Fruit fly (Drosophila melanogaster) whole organism, prepupa: ENCODE data around the gene retinin.

ENCODE experiments used
- Blimp-1 ChIP-seq: fragments of 200-800 bp; sonication (Bioruptor generic); optimal IDR thresholded peaks from 3 replicates; lab custom pipeline; 2017; ENCODE audit warnings: missing biosample characterization, missing genetic modification characterization, mild to moderate bottlenecking, moderate library complexity, missing genetic modification reagents
- CG10631 ChIP-seq: fragments of 200-800 bp; sonication (Bioruptor generic); optimal IDR thresholded peaks from 2 replicates; lab custom pipeline; 2016; ENCODE audit warnings: missing biosample characterization, missing genetic modification characterization
- CG10669 ChIP-seq: fragments of 200-800 bp; sonication (Bioruptor generic); optimal IDR thresholded peaks from 3 replicates; lab custom pipeline; 2018; ENCODE audit warnings: missing biosample characterization, mild to moderate bottlenecking, missing genetic modification characterization, moderate library complexity
- CG11294 ChIP-seq: fragments of 200-800 bp; sonication (Bioruptor generic); IDR thresholded peaks from 2 replicates; pipeline ENCODE4 v1.3.6; 2022; ENCODE audit warnings: missing biosample characterization, missing genetic modification characterization
- CG15336 ChIP-seq: fragments of 200-800 bp; sonication (Bioruptor generic); IDR thresholded peaks from 2 replicates; pipeline ENCODE4 v1.3.6; 2022; ENCODE audit warnings: missing biosample characterization, missing genetic modification characterization
- CG1621 ChIP-seq: fragments of 200-800 bp; sonication (Bioruptor generic); optimal IDR thresholded peaks from 3 replicates; lab custom pipeline; 2018; ENCODE audit warnings: missing biosample characterization, mild to moderate bottlenecking, missing genetic modification characterization
- CG16779 ChIP-seq: fragments of 200-800 bp; sonication (Bioruptor generic); optimal IDR thresholded peaks from 3 replicates; lab custom pipeline; 2017; ENCODE audit warnings: missing biosample characterization, mild to moderate bottlenecking, missing genetic modification characterization
- CG3032 ChIP-seq: fragments of 200-800 bp; optimal IDR thresholded peaks from 2 replicates; lab custom pipeline; 2019; ENCODE audit warnings: missing biosample characterization, mild to moderate bottlenecking, missing genetic modification characterization, moderate library complexity
- CG31627 ChIP-seq: fragments of 200-800 bp; sonication (Bioruptor generic); optimal IDR thresholded peaks from 3 replicates; lab custom pipeline; 2016; ENCODE audit warnings: missing biosample characterization, missing genetic modification characterization
- CG32006 ChIP-seq: fragments of 200-800 bp; sonication (Bioruptor generic); optimal IDR thresholded peaks from 3 replicates; lab custom pipeline; 2017; ENCODE audit warnings: missing biosample characterization, mild to moderate bottlenecking, missing genetic modification characterization
- CG34406 ChIP-seq: fragments of 200-800 bp; sonication (Bioruptor generic); optimal IDR thresholded peaks from 3 replicates; lab custom pipeline; 2016; ENCODE audit warnings: missing biosample characterization, missing genetic modification characterization
- CG4318 ChIP-seq: fragments of 200-800 bp; sonication (Bioruptor generic); optimal IDR thresholded peaks from 3 replicates; lab custom pipeline; 2017; ENCODE audit warnings: missing biosample characterization, mild to moderate bottlenecking, missing genetic modification characterization
- CG6163 ChIP-seq: fragments of 200-800 bp; sonication (Bioruptor generic); IDR thresholded peaks from 3 replicates; pipeline ENCODE4 v1.3.6; 2022; ENCODE audit warnings: missing biosample characterization, missing genetic modification characterization
- CG6276 ChIP-seq: fragments of 200-800 bp; sonication (Bioruptor generic); optimal IDR thresholded peaks from 2 replicates; lab custom pipeline; 2017; ENCODE audit warnings: missing biosample characterization, mild to moderate bottlenecking, missing genetic modification characterization
- CG6792 ChIP-seq: fragments of 200-800 bp; sonication (Bioruptor generic); optimal IDR thresholded peaks from 3 replicates; lab custom pipeline; 2016; ENCODE audit warnings: missing biosample characterization, missing genetic modification characterization
- CG6808 ChIP-seq: fragments of 200-800 bp; sonication (Bioruptor generic); optimal IDR thresholded peaks from 3 replicates; lab custom pipeline; 2017; ENCODE audit warnings: missing biosample characterization, missing genetic modification characterization, mild to moderate bottlenecking, moderate library complexity, missing genetic modification reagents
- CG6854 ChIP-seq: fragments of 200-800 bp; sonication (Bioruptor generic); optimal IDR thresholded peaks from 2 replicates; lab custom pipeline; 2017; ENCODE audit warnings: missing biosample characterization, mild to moderate bottlenecking, missing genetic modification characterization
- CG8319 ChIP-seq: fragments of 200-800 bp; sonication (Bioruptor generic); optimal IDR thresholded peaks from 3 replicates; lab custom pipeline; 2016; ENCODE audit warnings: missing biosample characterization, missing genetic modification characterization
- CG8632 ChIP-seq: fragments of 200-800 bp; sonication (Bioruptor generic); optimal IDR thresholded peaks from 3 replicates; lab custom pipeline; 2016; ENCODE audit warnings: missing biosample characterization, missing genetic modification characterization
- Eip75B ChIP-seq: fragments of 200-800 bp; sonication (Bioruptor generic); optimal IDR thresholded peaks from 3 replicates; lab custom pipeline; 2016; ENCODE audit warnings: missing biosample characterization, missing genetic modification characterization
- Eip78C ChIP-seq: fragments of 200-800 bp; sonication (Bioruptor generic); peaks from one replicate; lab custom pipeline; 2016; ENCODE audit warnings: missing biosample characterization, missing genetic modification characterization
- Eip93F ChIP-seq: fragments of 200-800 bp; sonication (Bioruptor generic); optimal IDR thresholded peaks from 2 replicates; lab custom pipeline; 2016; ENCODE audit warnings: missing biosample characterization, mild to moderate bottlenecking, missing genetic modification characterization
- Ets21C ChIP-seq: fragments of 200-800 bp; sonication (Bioruptor generic); optimal IDR thresholded peaks from 3 replicates; lab custom pipeline; 2016; ENCODE audit warnings: missing biosample characterization, missing genetic modification characterization
- Ets96B ChIP-seq: fragments of 200-800 bp; optimal IDR thresholded peaks from 2 replicates; lab custom pipeline; 2019; ENCODE audit warnings: missing biosample characterization, mild to moderate bottlenecking, missing genetic modification characterization, moderate library complexity
- Hr38 ChIP-seq: sonication (Bioruptor generic); optimal IDR thresholded peaks from 2 replicates; lab custom pipeline; 2016; ENCODE audit warnings: missing biosample characterization, missing genetic modification characterization
- Hr4 ChIP-seq: fragments of 200-800 bp; sonication (Bioruptor generic); optimal IDR thresholded peaks from 3 replicates; lab custom pipeline; 2016; ENCODE audit warnings: missing biosample characterization, missing genetic modification characterization
- Lpt ChIP-seq: fragments of 200-800 bp; sonication (Bioruptor generic); optimal IDR thresholded peaks from 3 replicates; lab custom pipeline; 2016; ENCODE audit warnings: missing biosample characterization, missing genetic modification characterization
- OdsH ChIP-seq: fragments of 200-800 bp; sonication (Bioruptor generic); optimal IDR thresholded peaks from 3 replicates; lab custom pipeline; 2016; ENCODE audit warnings: missing biosample characterization, missing genetic modification characterization
- Smox ChIP-seq: fragments of 200-800 bp; sonication (Bioruptor generic); optimal IDR thresholded peaks from 3 replicates; lab custom pipeline; 2016; ENCODE audit warnings: missing biosample characterization, missing genetic modification characterization
- Sox102F ChIP-seq: fragments of 200-800 bp; sonication (Bioruptor generic); optimal IDR thresholded peaks from 2 replicates; lab custom pipeline; 2016; ENCODE audit warnings: missing biosample characterization, mild to moderate bottlenecking, missing genetic modification characterization
- Sox14 ChIP-seq: fragments of 200-800 bp; sonication (Bioruptor generic); optimal IDR thresholded peaks from 3 replicates; lab custom pipeline; 2016; ENCODE audit warnings: missing biosample characterization, missing genetic modification characterization
- Sox15 ChIP-seq: fragments of 200-800 bp; sonication (Bioruptor generic); optimal IDR thresholded peaks from 3 replicates; lab custom pipeline; 2016; ENCODE audit warnings: missing biosample characterization, missing genetic modification characterization
- achi ChIP-seq: fragments of 200-800 bp; sonication (Bioruptor generic); optimal IDR thresholded peaks from 3 replicates; lab custom pipeline; 2016; ENCODE audit warnings: missing biosample characterization, missing genetic modification characterization
- acj6 ChIP-seq: fragments of 200-800 bp; sonication (Bioruptor generic); optimal IDR thresholded peaks from 3 replicates; lab custom pipeline; 2016; ENCODE audit warnings: missing biosample characterization, missing genetic modification characterization
- cyc ChIP-seq: fragments of 200-800 bp; sonication (Bioruptor generic); optimal IDR thresholded peaks from 3 replicates; lab custom pipeline; 2016; ENCODE audit warnings: missing biosample characterization, missing genetic modification characterization
- dac ChIP-seq: fragments of 200-800 bp; sonication (Bioruptor generic); optimal IDR thresholded peaks from 2 replicates; lab custom pipeline; 2017; ENCODE audit warnings: missing biosample characterization, mild to moderate bottlenecking, missing genetic modification characterization
- eg ChIP-seq: fragments of 200-800 bp; sonication (Bioruptor generic); IDR thresholded peaks from 3 replicates; pipeline ENCODE4 v1.3.6; 2022; ENCODE audit warnings: missing biosample characterization, missing genetic modification characterization
- fd85E ChIP-seq: fragments of 200-800 bp; sonication (Bioruptor generic); optimal IDR thresholded peaks from 3 replicates; lab custom pipeline; 2016; ENCODE audit warnings: missing biosample characterization, missing genetic modification characterization
- lz ChIP-seq: fragments of 200-800 bp; sonication (Bioruptor generic); optimal IDR thresholded peaks from 3 replicates; lab custom pipeline; 2016; ENCODE audit warnings: missing biosample characterization, missing genetic modification characterization
- net ChIP-seq: fragments of 200-800 bp; sonication (Bioruptor generic); optimal IDR thresholded peaks from 3 replicates; lab custom pipeline; 2016; ENCODE audit warnings: missing biosample characterization, missing genetic modification characterization
- salr ChIP-seq, 2 experiments: fragments of 200-800 bp; sonication (Bioruptor generic); optimal IDR thresholded peaks; 3 replicates each; lab custom pipeline; 2016 to 2018; ENCODE audit warnings: missing biosample characterization in 2 of 2, missing genetic modification characterization in 2 of 2, mild to moderate bottlenecking in 1 of 2
- ss ChIP-seq, 2 experiments: fragments of 200-800 bp; sonication (Bioruptor generic); optimal IDR thresholded peaks; 2 replicates in 1 of 2; 3 replicates in 1 of 2; lab custom pipeline; 2017 to 2018; ENCODE audit warnings: mild to moderate bottlenecking in 2 of 2, missing biosample characterization in 2 of 2, missing genetic modification characterization in 2 of 2, moderate library complexity in 1 of 2
- svp ChIP-seq: fragments of 200-800 bp; sonication (Bioruptor generic); peaks from one replicate; lab custom pipeline; 2016; ENCODE audit warnings: missing biosample characterization, missing genetic modification characterization
- topi ChIP-seq: fragments of 200-800 bp; sonication (Bioruptor generic); optimal IDR thresholded peaks from 3 replicates; lab custom pipeline; 2016; ENCODE audit warnings: missing biosample characterization, missing genetic modification characterization

Gene retinin

DNA sequence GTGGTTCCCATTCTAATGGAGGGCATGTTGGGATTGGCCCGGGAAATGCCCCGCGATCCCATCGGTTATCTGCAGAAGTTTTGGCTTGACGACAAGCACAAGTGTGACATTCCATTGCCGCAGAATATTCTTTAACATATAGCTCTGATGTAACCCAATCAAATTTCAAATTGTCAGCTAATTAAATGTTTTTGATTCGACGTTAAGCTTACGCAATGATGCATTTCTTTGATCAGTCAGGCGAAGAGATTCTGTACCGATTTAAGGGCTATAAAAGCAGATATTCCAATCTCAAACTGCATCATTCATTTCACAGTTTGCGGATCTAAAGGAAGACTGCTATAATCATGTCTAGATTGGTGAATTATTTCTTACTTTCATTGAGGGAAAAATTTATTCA is at the start of gene retinin:
Gene retinin, plus strand, starts transcription at position 301 of the 400 bp plus-strand sequence.
- no peak for TF ChIP-seq Eip75B (GFP tag; lab: Kevin White, UChicago)

dm6 chr3L:16283821-16284220 is 47.9 kb upstream of the retinin start, which contains the start of gene CG13048:
Gene CG13048, minus strand, starts transcription at chr3L:16283921.
- TF ChIP-seq OdsH (GFP tag; lab: Kevin White, UChicago) (no peak), CG15336 (GFP tag; lab: Robert Waterston, UW) (no peak), CG1621 (no peak)

- TF ChIP-seq CG16779 (no peak), Eip78C (GFP tag; lab: Kevin White, UChicago) (peak; percentile 49), CG6854 (GFP tag; lab: Kevin White, UChicago) (no peak), lz (no peak), svp (GFP tag; lab: Kevin White, UChicago) (no peak), acj6 (peak; percentile 13), Ets96B (tag; lab: Kevin White, UChicago) (peak; percentile 37), CG3032 (peak; percentile 56), achi (GFP tag; lab: Kevin White, UChicago) (no peak), Eip75B (GFP tag; lab: Kevin White, UChicago) (no peak), CG8319 (GFP tag; lab: Kevin White, UChicago) (no peak), Eip93F (GFP tag; lab: Kevin White, UChicago) (no peak), CG11294 (GFP tag; lab: Robert Waterston, UW) (no peak), Sox14 (GFP tag; lab: Kevin White, UChicago) (no peak), CG10669 (GFP tag; lab: Kevin White, UChicago) (peak; percentile 26), Ets21C (no peak), CG15336 (GFP tag; lab: Robert Waterston, UW) (0 out of 2 replicates have a peak, but pooled peaks have one; percentile 26), CG10631 (peak; percentile 10), CG6808 (peak; percentile 13), Lpt (no peak), CG32006 (GFP tag; lab: Kevin White, UChicago) (peak; percentile 2), CG6276 (GFP tag; lab: Kevin White, UChicago) (no peak)
These were observed 46.3 kb upstream of the retinin start, which contains the start of gene CG13047 for dm6 chr3L:16285346-16285911. Gene CG13047, minus strand, starts transcription at chr3L:16285396.

dm6 chr3L:16286258-16286657 is 45.5 kb upstream of the retinin start:
- TF ChIP-seq CG10631 (peak; percentile 54), eg (no peak), Sox15 (peak; percentile 39), CG15336 (GFP tag; lab: Robert Waterston, UW) (no peak), CG8319 (GFP tag; lab: Kevin White, UChicago) (peak; percentile 38), acj6 (peak; percentile 64), ss (GFP tag; optimal IDR thresholded peaks at IDR 0.05; lab: Kevin White, UChicago) (peak; percentile 54 to 88), lz (peak; percentile 24), net (GFP tag; lab: Kevin White, UChicago) (peak; percentile 50), Blimp-1 (GFP tag; lab: Kevin White, UChicago) (no peak), CG31627 (GFP tag; lab: Kevin White, UChicago) (peak; percentile 4), topi (peak; percentile 35), CG10669 (GFP tag; lab: Kevin White, UChicago) (peak; percentile 85), Sox102F (GFP tag; lab: Kevin White, UChicago) (peak; percentile 12), Hr4 (GFP tag; lab: Kevin White, UChicago) (no peak), OdsH (GFP tag; lab: Kevin White, UChicago) (peak; percentile 46), Ets21C (no peak), CG6792 (peak; percentile 64), Smox (GFP tag; lab: Kevin White, UChicago) (peak; percentile 10), CG34406 (GFP tag; lab: Kevin White, UChicago) (peak; percentile 58), achi (GFP tag; lab: Kevin White, UChicago) (peak; percentile 53), Lpt (no peak), Hr38 (GFP tag; lab: Kevin White, UChicago) (no peak), Eip75B (GFP tag; lab: Kevin White, UChicago) (peak; percentile 71), cyc (peak; percentile 3), Eip93F (GFP tag; lab: Kevin White, UChicago) (no peak), CG4318 (GFP tag; lab: Kevin White, UChicago) (no peak), CG6163 (GFP tag; lab: Robert Waterston, UW) (peak; percentile 44; the same call in 1 of the 3 replicates), dac (no peak), CG8632 (GFP tag; lab: Kevin White, UChicago) (peak; percentile 67), CG3032 (peak; percentile 85), salr (GFP tag; optimal IDR thresholded peaks at IDR 0.05; lab: Kevin White, UChicago) (peak in 1 of 2 experiments; percentile 56), svp (GFP tag; lab: Kevin White, UChicago) (peak; percentile 39), fd85E (GFP tag; lab: Kevin White, UChicago) (no peak)
